Fruit fly (Drosophila melanogaster) whole organism, prepupa: Measurements from ENCODE around the gene Thor.

ENCODE experiments used
- CG3032 ChIP-seq: fragments of 200-800 bp; optimal IDR thresholded peaks from 2 replicates; lab custom pipeline; 2019; ENCODE audit warnings: missing biosample characterization, mild to moderate bottlenecking, missing genetic modification characterization, moderate library complexity
- CG3919 ChIP-seq: fragments of 200-800 bp; sonication (Bioruptor generic); optimal IDR thresholded peaks from 3 replicates; lab custom pipeline; 2016; ENCODE audit warnings: missing biosample characterization, missing genetic modification characterization
- CG4318 ChIP-seq: fragments of 200-800 bp; sonication (Bioruptor generic); optimal IDR thresholded peaks from 3 replicates; lab custom pipeline; 2017; ENCODE audit warnings: missing biosample characterization, mild to moderate bottlenecking, missing genetic modification characterization
- CG6276 ChIP-seq: fragments of 200-800 bp; sonication (Bioruptor generic); optimal IDR thresholded peaks from 2 replicates; lab custom pipeline; 2017; ENCODE audit warnings: missing biosample characterization, mild to moderate bottlenecking, missing genetic modification characterization
- CG7368 ChIP-seq: fragments of 200-800 bp; sonication (Bioruptor generic); optimal IDR thresholded peaks from 3 replicates; lab custom pipeline; 2016; ENCODE audit warnings: missing biosample characterization, missing genetic modification characterization
- CG8119 ChIP-seq: fragments of 200-800 bp; sonication (Bioruptor generic); IDR thresholded peaks from 3 replicates; pipeline ENCODE4 v1.3.6; 2022; ENCODE audit warnings: missing biosample characterization, missing genetic modification characterization
- Ets96B ChIP-seq: fragments of 200-800 bp; optimal IDR thresholded peaks from 2 replicates; lab custom pipeline; 2019; ENCODE audit warnings: missing biosample characterization, mild to moderate bottlenecking, missing genetic modification characterization, moderate library complexity
- Hr38 ChIP-seq: sonication (Bioruptor generic); optimal IDR thresholded peaks from 2 replicates; lab custom pipeline; 2016; ENCODE audit warnings: missing biosample characterization, missing genetic modification characterization
- Lpt ChIP-seq: fragments of 200-800 bp; sonication (Bioruptor generic); optimal IDR thresholded peaks from 3 replicates; lab custom pipeline; 2016; ENCODE audit warnings: missing biosample characterization, missing genetic modification characterization
- dac ChIP-seq: fragments of 200-800 bp; sonication (Bioruptor generic); optimal IDR thresholded peaks from 2 replicates; lab custom pipeline; 2017; ENCODE audit warnings: missing biosample characterization, mild to moderate bottlenecking, missing genetic modification characterization
- fd85E ChIP-seq: fragments of 200-800 bp; sonication (Bioruptor generic); optimal IDR thresholded peaks from 3 replicates; lab custom pipeline; 2016; ENCODE audit warnings: missing biosample characterization, missing genetic modification characterization
- fkh ChIP-seq: fragments of 200-800 bp; sonication (Bioruptor generic); optimal IDR thresholded peaks from 3 replicates; lab custom pipeline; 2017; ENCODE audit warnings: missing biosample characterization, mild to moderate bottlenecking, missing genetic modification characterization, moderate library complexity
- salr ChIP-seq, 2 experiments: fragments of 200-800 bp; sonication (Bioruptor generic); optimal IDR thresholded peaks; 3 replicates each; lab custom pipeline; 2016 to 2018; ENCODE audit warnings: missing biosample characterization in 2 of 2, missing genetic modification characterization in 2 of 2, mild to moderate bottlenecking in 1 of 2

DNA sequence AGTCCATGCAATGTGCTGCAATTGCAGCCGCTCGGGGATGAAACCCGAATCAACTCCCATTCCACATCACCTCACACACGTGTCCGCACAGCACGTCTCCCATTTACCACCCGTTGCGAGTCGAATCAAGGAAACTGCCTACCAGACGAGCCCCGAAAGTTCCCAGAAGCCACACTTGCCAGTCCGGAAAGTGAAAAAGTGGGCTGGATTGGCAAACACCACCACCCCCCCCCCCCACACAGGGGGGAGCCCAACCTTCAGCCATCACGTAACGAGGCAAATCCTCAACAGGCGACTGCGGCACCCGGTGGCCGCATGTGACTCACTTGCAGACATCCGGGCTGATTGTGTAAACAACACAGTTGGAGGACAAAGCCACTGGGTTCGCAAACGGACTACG lies 26.6 kb downstream of the Thor start:
- TF ChIP-seq CG8119 (GFP tag; lab: Robert Waterston, UW) (no peak), Lpt (GFP tag; lab: Kevin White, UChicago) (no peak), CG6276 (no peak), fkh (no peak), fd85E (GFP tag; lab: Kevin White, UChicago) (no peak), Ets96B (no peak), Hr38 (GFP tag; lab: Kevin White, UChicago) (no peak), CG4318 (no peak), CG3032 (tag; lab: Kevin White, UChicago) (no peak), salr (GFP tag; optimal IDR thresholded peaks at IDR 0.05; lab: Kevin White, UChicago) (no peak), dac (GFP tag; lab: Kevin White, UChicago) (no peak), CG7368 (no peak), CG3919 (GFP tag; lab: Kevin White, UChicago) (no peak)
